Fruit fly (Drosophila melanogaster) whole organism, adult: Measurements from ENCODE around the gene CG14312.

Experiments used
- CG11617 ChIP-seq: fragments of 200-800 bp; sonication (Bioruptor generic); optimal IDR thresholded peaks from 2 replicates; lab custom pipeline; 2017; ENCODE audit warnings: mild to moderate bottlenecking, missing biosample characterization, missing genetic modification reagents, missing genetic modification characterization
- CG14711 ChIP-seq: fragments of 200-800 bp; sonication (Bioruptor generic); optimal IDR thresholded peaks from 2 replicates; lab custom pipeline; 2018; ENCODE audit warnings: missing biosample characterization, mild to moderate bottlenecking, missing genetic modification characterization, moderate library complexity
- CG33017 ChIP-seq: fragments of 200-800 bp; sonication (Bioruptor generic); optimal IDR thresholded peaks from 2 replicates; lab custom pipeline; 2018; ENCODE audit warnings: missing biosample characterization, mild to moderate bottlenecking, missing genetic modification characterization, moderate library complexity
- CG7045 ChIP-seq: fragments of 200-800 bp; sonication (Bioruptor generic); optimal IDR thresholded peaks from 2 replicates; lab custom pipeline; 2017; ENCODE audit warnings: missing biosample characterization, mild to moderate bottlenecking, missing genetic modification characterization
- Clk ChIP-seq: fragments of 200-800 bp; sonication (Bioruptor generic); optimal IDR thresholded peaks from 2 replicates; lab custom pipeline; 2017; ENCODE audit warnings: missing biosample characterization, missing genetic modification characterization
- Crg-1 ChIP-seq: fragments of 200-800 bp; sonication (Bioruptor generic); optimal IDR thresholded peaks from 2 replicates; lab custom pipeline; 2016; ENCODE audit warnings: missing biosample characterization, missing genetic modification characterization
- Hr96 ChIP-seq: fragments of 200-800 bp; sonication (Bioruptor generic); optimal IDR thresholded peaks from 2 replicates; lab custom pipeline; 2016; ENCODE audit warnings: missing biosample characterization, missing genetic modification characterization
- Mnt ChIP-seq: fragments of 200-800 bp; sonication (Bioruptor generic); optimal IDR thresholded peaks from 2 replicates; lab custom pipeline; 2016; ENCODE audit warnings: missing biosample characterization, mild to moderate bottlenecking, missing genetic modification characterization
- bab1 ChIP-seq: fragments of 200-800 bp; sonication (Bioruptor generic); optimal IDR thresholded peaks from 3 replicates; lab custom pipeline; 2019; ENCODE audit warnings: missing biosample characterization, mild to moderate bottlenecking, missing genetic modification characterization, moderate library complexity
- cnc ChIP-seq, 2 experiments: fragments of >200 bp; optimal IDR thresholded peaks; 2 replicates each; lab custom pipeline; 2017
- kay ChIP-seq: fragments of 200-800 bp; sonication (Bioruptor generic); peaks from one replicate; lab custom pipeline; 2016; ENCODE audit warnings: missing biosample characterization, missing genetic modification characterization, borderline replicate concordance
- ovo ChIP-seq: fragments of 200-800 bp; sonication (Bioruptor generic); optimal IDR thresholded peaks from 2 replicates; lab custom pipeline; 2016; ENCODE audit warnings: missing biosample characterization, missing genetic modification characterization
- pad ChIP-seq: fragments of 200-800 bp; sonication (Bioruptor generic); optimal IDR thresholded peaks from 3 replicates; lab custom pipeline; 2017; ENCODE audit warnings: missing biosample characterization, missing genetic modification characterization, mild to moderate bottlenecking, moderate library complexity, missing genetic modification reagents
- tj ChIP-seq: fragments of 200-800 bp; sonication (Bioruptor generic); optimal IDR thresholded peaks from 3 replicates; lab custom pipeline; 2017; ENCODE audit warnings: missing biosample characterization, mild to moderate bottlenecking, missing genetic modification characterization, moderate library complexity

DNA sequence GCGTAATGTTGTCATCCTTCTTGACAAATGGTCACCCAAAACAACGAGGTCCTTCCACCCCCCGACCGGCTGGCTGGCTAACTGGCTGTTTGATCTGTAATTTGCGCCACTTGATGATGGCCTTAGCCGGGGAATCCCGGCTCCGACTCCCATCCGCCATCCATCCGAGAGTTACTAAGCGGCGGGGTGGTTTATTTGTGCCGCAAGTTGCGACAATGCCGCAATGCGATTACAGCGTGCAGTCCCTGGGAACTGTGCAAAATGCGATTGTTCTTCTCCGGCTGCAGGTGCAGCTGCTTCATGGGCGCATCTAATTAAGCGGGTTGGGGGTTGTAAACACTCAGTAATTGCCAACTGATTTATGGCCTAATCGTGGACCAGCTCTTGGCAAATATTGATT, 23.3 kb downstream of the CG14312 start:
- TF ChIP-seq Mnt (no peak), bab1 (GFP tag; lab: Kevin White, UChicago) (no peak), Hr96 (GFP tag; lab: Kevin White, UChicago) (no peak), pad (no peak), kay (GFP tag; lab: Kevin White, UChicago) (no peak), Clk (GFP tag; lab: Kevin White, UChicago) (no peak), CG11617 (GFP tag; lab: Kevin White, UChicago) (no peak), CG33017 (tag; lab: Kevin White, UChicago) (no peak), cnc (optimal IDR thresholded peaks at IDR 0.05; lab: Kevin White, UChicago) (no peak), CG7045 (no peak), CG14711 (no peak), ovo (no peak), Crg-1 (no peak), tj (GFP tag; lab: Kevin White, UChicago) (no peak)
